Worm (Caenorhabditis elegans) whole organism, early embryonic: ENCODE measurements around the gene fbxa-150.
"Not testable (repeated sequence)": the region's sequence is repeated elsewhere in the genome, so short reads cannot be mapped to it uniquely, and the experiment has no call there.

ENCODE experiments used
- B0310.2 ChIP-seq: sonication (generic microtip); optimal IDR thresholded peaks from 2 replicates; lab custom pipeline; 2016; ENCODE audit warnings: mild to moderate bottlenecking, missing genetic modification characterization, missing compliant biosample characterization
- F13C5.2 ChIP-seq: sonication (generic microtip); optimal IDR thresholded peaks from 2 replicates; lab custom pipeline; 2017; ENCODE audit warnings: mild to moderate bottlenecking, missing genetic modification characterization, inconsistent platforms, missing compliant biosample characterization
- aly-1 ChIP-seq: sonication (generic microtip); optimal IDR thresholded peaks from 2 replicates; lab custom pipeline; 2016; ENCODE audit warnings: missing genetic modification characterization, missing compliant biosample characterization
- ama-1 ChIP-seq: fragments of 150-350 bp; optimal IDR thresholded peaks from 2 replicates; lab custom pipeline; 2014
- ceh-13 ChIP-seq: fragments of 200-800 bp; sonication (Bioruptor generic); optimal IDR thresholded peaks from 2 replicates; lab custom pipeline; 2018; ENCODE audit warnings: mild to moderate bottlenecking, missing genetic modification characterization, missing compliant biosample characterization
- ceh-36 ChIP-seq: sonication (generic microtip); optimal IDR thresholded peaks from 2 replicates; lab custom pipeline; 2016; ENCODE audit warnings: missing genetic modification characterization, inconsistent platforms, missing compliant biosample characterization
- ets-7 ChIP-seq: sonication (generic microtip); optimal IDR thresholded peaks from 2 replicates; lab custom pipeline; 2016; ENCODE audit warnings: missing genotype, missing genetic modification characterization, missing compliant biosample characterization
- flt-1 ChIP-seq: fragments of 200-800 bp; sonication (Bioruptor generic); IDR thresholded peaks from 2 replicates; pipeline ENCODE4 v1.3.6; 2022; ENCODE audit warnings: missing genetic modification characterization, missing compliant biosample characterization
- hmbx-1 ChIP-seq: sonication (generic microtip); optimal IDR thresholded peaks from 2 replicates; lab custom pipeline; 2016; ENCODE audit warnings: mild to moderate bottlenecking, missing genetic modification characterization, missing compliant biosample characterization
- hmg-4 ChIP-seq: fragments of 200-800 bp; sonication (Bioruptor generic); optimal IDR thresholded peaks from 2 replicates; lab custom pipeline; 2018; ENCODE audit warnings: mild to moderate bottlenecking, missing genetic modification characterization, missing compliant biosample characterization
- hnd-1 ChIP-seq: sonication (generic microtip); optimal IDR thresholded peaks from 2 replicates; lab custom pipeline; 2016; ENCODE audit warnings: missing genetic modification characterization, missing compliant biosample characterization
- pes-1 ChIP-seq: fragments of 200-800 bp; sonication (Bioruptor generic); IDR thresholded peaks from 2 replicates; pipeline ENCODE4 v1.3.6; 2022; ENCODE audit warnings: missing genetic modification reagents, missing genetic modification characterization, missing compliant biosample characterization
- scrt-1 ChIP-seq: fragments of 200-800 bp; sonication (Bioruptor generic); IDR thresholded peaks from 2 replicates; pipeline ENCODE4 v1.3.6; 2022; ENCODE audit warnings: missing genetic modification characterization, missing compliant biosample characterization
- sea-1 ChIP-seq: fragments of 200-800 bp; sonication (Bioruptor generic); conservative IDR thresholded peaks from 2 replicates; pipeline ENCODE4 v1.3.6; 2022; ENCODE audit warnings: missing genetic modification characterization, missing compliant biosample characterization
- tbx-11 ChIP-seq: fragments of 200-800 bp; sonication (Bioruptor generic); IDR thresholded peaks from 2 replicates; pipeline ENCODE4 v1.3.6; 2022; ENCODE audit warnings: missing genetic modification characterization, missing compliant biosample characterization
- tbx-37 ChIP-seq: fragments of 200-800 bp; sonication (Bioruptor generic); conservative IDR thresholded peaks from 2 replicates; pipeline ENCODE4 v1.3.6; 2022; ENCODE audit warnings: missing genetic modification reagents, missing genetic modification characterization, missing compliant biosample characterization
- tra-4 ChIP-seq: sonication (generic microtip); optimal IDR thresholded peaks from 2 replicates; lab custom pipeline; 2017; ENCODE audit warnings: missing genetic modification characterization, missing compliant biosample characterization

The fbxa-150 gene

ce11 chrV:20561795-20562194 lies 39.4 kb downstream of the fbxa-150 start, which contains the start of gene F26F2.1:
Gene F26F2.1, minus strand, starts transcription at chrV:20561895.
- TF ChIP-seq tbx-37 (GFP tag; lab: Robert Waterston, UW) = no peak
- TF ChIP-seq scrt-1 (GFP tag; lab: Robert Waterston, UW) = no peak
- TF ChIP-seq ets-7 (tag; lab: Kevin White, UChicago) = no peak
- TF ChIP-seq sea-1 (GFP tag; lab: Robert Waterston, UW) = no peak
- no peak for TF ChIP-seq flt-1 (GFP tag; lab: Robert Waterston, UW)
- TF ChIP-seq tra-4 (tag; lab: Kevin White, UChicago) = no peak
- TF ChIP-seq aly-1 (tag; lab: Kevin White, UChicago) = no peak
- no peak for TF ChIP-seq B0310.2 (tag; lab: Kevin White, UChicago)
- TF ChIP-seq ceh-36 (tag; lab: Kevin White, UChicago) = no peak
- no peak for TF ChIP-seq ama-1
- no peak for TF ChIP-seq F13C5.2 (tag; lab: Kevin White, UChicago)
- no peak for TF ChIP-seq pes-1
- no peak for TF ChIP-seq hmbx-1
- TF ChIP-seq hmg-4 (GFP tag; lab: Kevin White, UChicago) = no peak
- no peak for TF ChIP-seq hnd-1 (tag; lab: Kevin White, UChicago)
- TF ChIP-seq tbx-11 (GFP tag; lab: Robert Waterston, UW) = no peak
- no peak for TF ChIP-seq ceh-13 (GFP tag; lab: Kevin White, UChicago)

DNA sequence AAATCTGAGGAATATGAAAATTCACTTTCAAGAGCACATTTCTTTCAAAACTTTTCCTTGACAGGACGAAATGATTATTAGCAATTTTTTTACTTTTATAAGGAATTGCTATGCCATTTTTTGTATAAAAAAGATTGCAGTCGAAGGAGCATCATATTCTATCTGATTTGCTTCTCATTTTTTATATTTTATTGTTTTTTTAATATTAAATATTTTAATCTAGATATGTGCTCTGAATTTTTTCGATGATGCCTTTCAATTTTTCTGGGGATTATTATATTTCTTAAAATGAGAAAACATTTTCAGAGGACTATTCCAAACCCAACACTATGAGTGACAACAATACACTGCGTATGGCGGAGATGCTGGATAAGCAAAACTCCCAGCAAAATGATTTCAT lies 41.7 kb downstream of the fbxa-150 start, which contains the start of gene F26F2.13:
Gene F26F2.13, plus strand, starts transcription at position 301 of the 400 bp plus-strand sequence.
- TF ChIP-seq F13C5.2 (tag; lab: Kevin White, UChicago); hnd-1 (tag; lab: Kevin White, UChicago); pes-1: not testable (repeated sequence)

- TF ChIP-seq hmg-4 (GFP tag; lab: Kevin White, UChicago) (no peak), aly-1 (tag; lab: Kevin White, UChicago) (no peak), tbx-37 (GFP tag; lab: Robert Waterston, UW) (no peak), tra-4 (tag; lab: Kevin White, UChicago) (no peak), tbx-11 (GFP tag; lab: Robert Waterston, UW) (no peak), flt-1 (GFP tag; lab: Robert Waterston, UW) (no peak), B0310.2 (tag; lab: Kevin White, UChicago) (no peak), ceh-36 (tag; lab: Kevin White, UChicago) (no peak), sea-1 (GFP tag; lab: Robert Waterston, UW) (no peak), ets-7 (tag; lab: Kevin White, UChicago) (no peak), pes-1 (no peak), F13C5.2 (tag; lab: Kevin White, UChicago) (no peak), hnd-1 (tag; lab: Kevin White, UChicago) (no peak), ceh-13 (GFP tag; lab: Kevin White, UChicago) (no peak), scrt-1 (GFP tag; lab: Robert Waterston, UW) (no peak), ama-1 (no peak), hmbx-1 (no peak)
Measured at ce11 chrV:20566454-20566853, 44.1 kb downstream of the fbxa-150 start, which contains the start of gene F26F2.3. Gene F26F2.3, minus strand, starts transcription at chrV:20566554.

ce11 chrV:20568995-20569394 lies 46.6 kb downstream of the fbxa-150 start, which contains the start of gene F26F2.4:
Gene F26F2.4, plus strand, starts transcription at chrV:20569295.
- not testable (repeated sequence) for TF ChIP-seq aly-1 (tag; lab: Kevin White, UChicago); hnd-1 (tag; lab: Kevin White, UChicago); ceh-13 (GFP tag; lab: Kevin White, UChicago)

ce11 chrV:20573392-20573791 lies 51.0 kb downstream of the fbxa-150 start, which contains the start of gene F26F2.5:
Gene F26F2.5, plus strand, starts transcription at chrV:20573692.
- TF ChIP-seq tra-4 (tag; lab: Kevin White, UChicago) (no peak), sea-1 (GFP tag; lab: Robert Waterston, UW) (no peak), hmbx-1 (no peak), ceh-36 (tag; lab: Kevin White, UChicago) (no peak), ceh-13 (GFP tag; lab: Kevin White, UChicago) (no peak)
